Worm (Caenorhabditis elegans) whole organism, L4 larva: ENCODE measurements around the gene cox-6A.

Experiments used
- F10B5.3 ChIP-seq: sonication (generic microtip); optimal IDR thresholded peaks from 2 replicates; lab custom pipeline; 2016; ENCODE audit warnings: mild to moderate bottlenecking, missing genetic modification characterization, missing compliant biosample characterization
- F26F4.8 ChIP-seq: fragments of 200-800 bp; sonication (Bioruptor generic); conservative IDR thresholded peaks from 2 replicates; pipeline ENCODE4 v1.3.6; 2022; ENCODE audit warnings: missing genetic modification characterization, missing compliant biosample characterization
- F37D6.2 ChIP-seq: sonication (generic microtip); optimal IDR thresholded peaks from 2 replicates; lab custom pipeline; 2016; ENCODE audit warnings: mild to moderate bottlenecking, missing genetic modification characterization, missing compliant biosample characterization
- Y105C5A.15 ChIP-seq: fragments of 200-800 bp; sonication (Bioruptor generic); IDR thresholded peaks from 2 replicates; pipeline ENCODE4 v1.3.6; 2022; ENCODE audit warnings: missing genetic modification characterization, missing compliant biosample characterization
- Y5F2A.4 ChIP-seq: fragments of 200-800 bp; sonication (Bioruptor generic); optimal IDR thresholded peaks from 2 replicates; lab custom pipeline; 2018; ENCODE audit warnings: mild to moderate bottlenecking, missing genetic modification characterization, missing compliant biosample characterization
- ZK546.5 ChIP-seq, 2 experiments: sonication (generic microtip); optimal IDR thresholded peaks; 2 replicates each; lab custom pipeline; 2017; ENCODE audit warnings: missing biosample characterization in 2 of 2, missing genetic modification characterization in 2 of 2
- attf-4 ChIP-seq: sonication (generic microtip); optimal IDR thresholded peaks from 3 replicates; lab custom pipeline; 2017; ENCODE audit warnings: missing biosample characterization, missing genetic modification characterization
- ceh-28 ChIP-seq: fragments of 150-350 bp; optimal IDR thresholded peaks from 2 replicates; lab custom pipeline; 2014; ENCODE audit warnings: missing biosample characterization, missing genetic modification reagents, missing genetic modification characterization
- ceh-82 ChIP-seq: sonication (generic microtip); optimal IDR thresholded peaks from 2 replicates; lab custom pipeline; 2017; ENCODE audit warnings: missing biosample characterization, missing genetic modification characterization
- daf-16 ChIP-seq, 3 experiments: sonication (generic microtip); optimal IDR thresholded peaks; 2 replicates each; lab custom pipeline; 2016 to 2017; ENCODE audit warnings: missing genetic modification characterization in 3 of 3, missing genetic modification reagents in 3 of 3, mild to moderate bottlenecking in 2 of 3, missing compliant biosample characterization in 2 of 3, missing biosample characterization in 1 of 3, moderate library complexity in 1 of 3
- dpl-1 ChIP-seq: fragments of 150-350 bp; optimal IDR thresholded peaks from 2 replicates; lab custom pipeline; 2014; ENCODE audit warnings: missing biosample characterization, missing genetic modification reagents, missing genetic modification characterization
- egl-27 ChIP-seq: sonication (generic microtip); optimal IDR thresholded peaks from 3 replicates; lab custom pipeline; 2017; ENCODE audit warnings: missing biosample characterization, missing genetic modification reagents, missing genetic modification characterization
- fkh-10 ChIP-seq: fragments of 150-350 bp; optimal IDR thresholded peaks from 2 replicates; lab custom pipeline; 2014; ENCODE audit warnings: missing biosample characterization, missing genetic modification reagents, missing genetic modification characterization
- fos-1 ChIP-seq: fragments of 150-350 bp; optimal IDR thresholded peaks from 2 replicates; lab custom pipeline; 2014; ENCODE audit warnings: missing biosample characterization, missing genetic modification characterization
- hif-1 ChIP-seq, 2 experiments: sonication (generic microtip); optimal IDR thresholded peaks; 2 replicates each; lab custom pipeline; 2016 to 2017; ENCODE audit warnings: missing compliant biosample characterization in 2 of 2, missing genetic modification characterization in 2 of 2, missing genetic modification reagents in 2 of 2, missing genotype in 2 of 2, mild to moderate bottlenecking in 1 of 2
- hlh-11 ChIP-seq: fragments of 200-800 bp; sonication (Bioruptor generic); optimal IDR thresholded peaks from 2 replicates; lab custom pipeline; 2018; ENCODE audit warnings: mild to moderate bottlenecking, missing genetic modification characterization, missing compliant biosample characterization
- hmg-1.1 ChIP-seq: fragments of 200-800 bp; sonication (Bioruptor generic); IDR thresholded peaks from 2 replicates; pipeline ENCODE4 v1.3.6; 2022; ENCODE audit warnings: missing genetic modification reagents, missing genetic modification characterization, missing compliant biosample characterization
- jun-1 ChIP-seq: fragments of 150-350 bp; optimal IDR thresholded peaks from 2 replicates; lab custom pipeline; 2014; ENCODE audit warnings: missing biosample characterization, missing genetic modification reagents, missing genetic modification characterization
- lin-1 ChIP-seq: fragments of 200-800 bp; sonication (Bioruptor generic); IDR thresholded peaks from 2 replicates; pipeline ENCODE4 v1.3.6; 2022; ENCODE audit warnings: missing genetic modification reagents, missing genetic modification characterization, missing compliant biosample characterization
- lin-15B ChIP-seq: fragments of 150-350 bp; sonication (generic microtip); optimal IDR thresholded peaks from 3 replicates; lab custom pipeline; 2014; ENCODE audit warnings: missing biosample characterization, missing genetic modification characterization
- lsy-2 ChIP-seq, 2 experiments: fragments of 150-350 bp in 1 of 2; sonication (generic microtip) in 1 of 2; optimal IDR thresholded peaks; 2 replicates each; lab custom pipeline; 2014 to 2017; ENCODE audit warnings: missing biosample characterization in 2 of 2, missing genetic modification characterization in 2 of 2
- mdt-29 ChIP-seq: fragments of 200-800 bp; sonication (Bioruptor generic); IDR thresholded peaks from 2 replicates; pipeline ENCODE4 v1.3.6; 2022; ENCODE audit warnings: missing genetic modification reagents, missing genetic modification characterization, missing compliant biosample characterization
- mxl-3 ChIP-seq: fragments of 200-800 bp; sonication (Bioruptor generic); optimal IDR thresholded peaks from 2 replicates; lab custom pipeline; 2018; ENCODE audit warnings: mild to moderate bottlenecking, missing genetic modification characterization, missing compliant biosample characterization
- nhr-102 ChIP-seq: sonication (generic microtip); optimal IDR thresholded peaks from 2 replicates; lab custom pipeline; 2016; ENCODE audit warnings: mild to moderate bottlenecking, missing genetic modification characterization, moderate library complexity, missing compliant biosample characterization
- nhr-237 ChIP-seq: sonication (generic microtip); optimal IDR thresholded peaks from 2 replicates; lab custom pipeline; 2017; ENCODE audit warnings: missing biosample characterization, missing genetic modification characterization
- nhr-41 ChIP-seq: fragments of 200-800 bp; sonication (Bioruptor generic); IDR thresholded peaks from 2 replicates; pipeline ENCODE4 v1.3.6; 2022; ENCODE audit warnings: missing genetic modification reagents, missing genetic modification characterization, missing compliant biosample characterization
- nhr-42 ChIP-seq: fragments of 200-800 bp; sonication (Bioruptor generic); IDR thresholded peaks from 2 replicates; pipeline ENCODE4 v1.3.6; 2022; ENCODE audit warnings: missing genetic modification characterization, missing compliant biosample characterization
- nhr-48 ChIP-seq: sonication (generic microtip); optimal IDR thresholded peaks from 2 replicates; lab custom pipeline; 2016; ENCODE audit warnings: mild to moderate bottlenecking, missing genetic modification characterization, missing compliant biosample characterization
- nhr-77 ChIP-seq: fragments of 150-350 bp; optimal IDR thresholded peaks from 2 replicates; lab custom pipeline; 2014; ENCODE audit warnings: missing biosample characterization, missing genetic modification characterization
- pha-4 ChIP-seq, 2 experiments: fragments of 150-350 bp in 1 of 2; fragments of 200-800 bp in 1 of 2; sonication (Bioruptor generic) in 1 of 2; IDR thresholded peaks in 1 of 2; optimal IDR thresholded peaks in 1 of 2; 2 replicates each; pipeline versions ENCODE4 v1.3.6 to Lab custom; 2014 to 2022; ENCODE audit warnings: missing genetic modification characterization in 2 of 2, missing genetic modification reagents in 2 of 2, missing biosample characterization in 1 of 2, missing compliant biosample characterization in 1 of 2
- pqm-1 ChIP-seq: sonication (generic microtip); optimal IDR thresholded peaks from 2 replicates; lab custom pipeline; 2017; ENCODE audit warnings: missing biosample characterization, missing genetic modification characterization
- saeg-2 ChIP-seq: fragments of 200-800 bp; sonication (Bioruptor generic); IDR thresholded peaks from 2 replicates; pipeline ENCODE4 v1.3.6; 2022; ENCODE audit warnings: missing genetic modification reagents, missing genetic modification characterization, missing compliant biosample characterization
- sdz-12 ChIP-seq: fragments of 200-800 bp; sonication (Bioruptor generic); optimal IDR thresholded peaks from 2 replicates; lab custom pipeline; 2018; ENCODE audit warnings: mild to moderate bottlenecking, missing genetic modification characterization, missing compliant biosample characterization
- set-16 ChIP-seq: fragments of 200-800 bp; sonication (Bioruptor generic); IDR thresholded peaks from 2 replicates; pipeline ENCODE4 v1.3.6; 2022; ENCODE audit warnings: missing genetic modification reagents, missing genetic modification characterization, missing compliant biosample characterization
- tag-97 ChIP-seq: fragments of 200-800 bp; sonication (Bioruptor generic); IDR thresholded peaks from 2 replicates; pipeline ENCODE4 v1.3.6; 2022; ENCODE audit warnings: missing genetic modification characterization, missing compliant biosample characterization
- unc-62 ChIP-seq, 3 experiments: fragments of 150-350 bp in 1 of 3; sonication (generic microtip); optimal IDR thresholded peaks in 2 of 3; peaks in 1 of 3; 1 replicate in 1 of 3; 2 replicates in 2 of 3; lab custom pipeline; 2014 to 2017; ENCODE audit warnings: missing biosample characterization in 3 of 3, missing genetic modification characterization in 3 of 3, missing genetic modification reagents in 3 of 3, missing genotype in 1 of 3
- zag-1 ChIP-seq: fragments of 150-350 bp; optimal IDR thresholded peaks from 2 replicates; lab custom pipeline; 2014; ENCODE audit warnings: missing biosample characterization, missing genetic modification characterization
- zfp-2 ChIP-seq: sonication (generic microtip); optimal IDR thresholded peaks from 2 replicates; lab custom pipeline; 2016; ENCODE audit warnings: mild to moderate bottlenecking, missing genetic modification characterization, missing compliant biosample characterization
- ztf-7 ChIP-seq: fragments of 150-350 bp; optimal IDR thresholded peaks from 2 replicates; lab custom pipeline; 2014; ENCODE audit warnings: missing biosample characterization, missing genetic modification characterization

cox-6A gene

ce11 chrIII:5081573-5081823 is at the start of gene cox-6A:
Gene cox-6A (plus strand): TSS chrIII:5081724.
- TF ChIP-seq F10B5.3 (tag; lab: Kevin White, UChicago), result no peak
- TF ChIP-seq set-16, result no peak
- no peak for TF ChIP-seq dpl-1 (GFP tag; lab: Kevin White, UChicago)
- no peak for TF ChIP-seq egl-27 (tag; lab: Kevin White, UChicago)
- TF ChIP-seq zag-1, result no peak
- no peak for TF ChIP-seq nhr-42 (GFP tag; lab: Robert Waterston, UW)
- TF ChIP-seq hif-1 (tag; optimal IDR thresholded peaks at IDR 0.05; lab: Kevin White, UChicago), result no peak
- no peak for TF ChIP-seq sdz-12
- no peak for TF ChIP-seq mxl-3 (GFP tag; lab: Kevin White, UChicago)
- no peak for TF ChIP-seq saeg-2 (GFP tag; lab: Robert Waterston, UW)
- TF ChIP-seq mdt-29 (GFP tag; lab: Robert Waterston, UW), result no peak
- no peak for TF ChIP-seq lsy-2 (tag; optimal IDR thresholded peaks at IDR 0.05; lab: Kevin White, UChicago)
- TF ChIP-seq ZK546.5 (tag; optimal IDR thresholded peaks at IDR 0.05; lab: Kevin White, UChicago), result no peak
- TF ChIP-seq tag-97 (GFP tag; lab: Robert Waterston, UW), result no peak
- TF ChIP-seq hlh-11 (tag; lab: Kevin White, UChicago), result no peak
- TF ChIP-seq jun-1 (tag; lab: Kevin White, UChicago), result no peak
- TF ChIP-seq nhr-77 (tag; lab: Kevin White, UChicago), result no peak
- TF ChIP-seq lin-1, result no peak
- TF ChIP-seq nhr-48 (tag; lab: Kevin White, UChicago), result no peak
- no peak for TF ChIP-seq Y5F2A.4 (GFP tag; lab: Kevin White, UChicago)

- TF ChIP-seq lin-15B (tag; lab: Kevin White, UChicago) (no peak), ceh-28 (no peak), F37D6.2 (no peak), tag-97 (GFP tag; lab: Robert Waterston, UW) (no peak), pha-4 (GFP tag; IDR thresholded peaks at IDR 0.05; lab: Robert Waterston, UW) (no peak), pha-4 (tag; optimal IDR thresholded peaks at IDR 0.05; lab: Kevin White, UChicago) (no peak), nhr-102 (tag; lab: Kevin White, UChicago) (no peak), F26F4.8 (GFP tag; lab: Robert Waterston, UW) (no peak), ztf-7 (tag; lab: Kevin White, UChicago) (no peak), Y105C5A.15 (GFP tag; lab: Robert Waterston, UW) (no peak), sdz-12 (no peak), unc-62 (GFP tag; optimal IDR thresholded peaks at IDR 0.05 in 1 of 2; lab: Kevin White, UChicago) (no peak), unc-62 (tag; optimal IDR thresholded peaks at IDR 0.05; lab: Kevin White, UChicago) (no peak)
Observed at ce11 chrIII:5036158-5036557, 45.4 kb upstream of the cox-6A start, which contains the start of gene C45G9.6. Gene C45G9.6 (plus strand): TSS chrIII:5036458.

- TF ChIP-seq fos-1, result no peak
- TF ChIP-seq attf-4 (tag; lab: Kevin White, UChicago), result no peak
- no peak for TF ChIP-seq daf-16 (GFP tag; optimal IDR thresholded peaks at IDR 0.05; lab: Kevin White, UChicago)
- no peak for TF ChIP-seq daf-16 (tag; optimal IDR thresholded peaks at IDR 0.05; lab: Kevin White, UChicago)
- TF ChIP-seq nhr-41, result no peak
- no peak for TF ChIP-seq nhr-237 (tag; lab: Kevin White, UChicago)
- no peak for TF ChIP-seq hmg-1.1 (GFP tag; lab: Robert Waterston, UW)
- TF ChIP-seq zfp-2 (tag; lab: Kevin White, UChicago), result no peak
- no peak for TF ChIP-seq jun-1 (tag; lab: Kevin White, UChicago)
- TF ChIP-seq fkh-10 (GFP tag; lab: Kevin White, UChicago), result no peak
- no peak for TF ChIP-seq ceh-82 (tag; lab: Kevin White, UChicago)
- no peak for TF ChIP-seq pqm-1 (tag; lab: Kevin White, UChicago)
Observed at ce11 chrIII:5042112-5042511, 39.4 kb upstream of the cox-6A start, which contains the start of gene nlp-43. Gene nlp-43 (plus strand): TSS chrIII:5042412.
